Worm (Caenorhabditis elegans) whole organism, L3 larva: ENCODE data around the gene F16H6.4.

ENCODE experiments used
- ZK546.5 ChIP-seq: sonication (generic microtip); optimal IDR thresholded peaks from 2 replicates; lab custom pipeline; 2017; ENCODE audit warnings: missing biosample characterization, missing genetic modification characterization
- aly-2 ChIP-seq: fragments of 150-350 bp; optimal IDR thresholded peaks from 2 replicates; lab custom pipeline; 2014; ENCODE audit warnings: missing biosample characterization, missing genetic modification characterization
- ama-1 ChIP-seq: fragments of 150-350 bp; optimal IDR thresholded peaks from 2 replicates; lab custom pipeline; 2018
- ceh-16 ChIP-seq: sonication (generic microtip); optimal IDR thresholded peaks from 2 replicates; lab custom pipeline; 2017; ENCODE audit warnings: missing biosample characterization, missing genetic modification characterization
- ceh-28 ChIP-seq: fragments of 150-350 bp; optimal IDR thresholded peaks from 2 replicates; lab custom pipeline; 2014; ENCODE audit warnings: missing biosample characterization, missing genetic modification reagents, missing genetic modification characterization
- ceh-82 ChIP-seq: fragments of 150-350 bp; optimal IDR thresholded peaks from 2 replicates; lab custom pipeline; 2014; ENCODE audit warnings: missing biosample characterization, missing genetic modification characterization
- ceh-9 ChIP-seq: sonication (generic microtip); optimal IDR thresholded peaks from 2 replicates; lab custom pipeline; 2018; ENCODE audit warnings: missing biosample characterization, missing genetic modification characterization
- daf-12 ChIP-seq: fragments of 150-350 bp; optimal IDR thresholded peaks from 2 replicates; lab custom pipeline; 2014; ENCODE audit warnings: missing biosample characterization, missing genetic modification reagents, missing genetic modification characterization
- egl-27 ChIP-seq: sonication (generic microtip); optimal IDR thresholded peaks from 4 replicates; lab custom pipeline; 2017; ENCODE audit warnings: missing biosample characterization, missing genetic modification reagents, missing genetic modification characterization
- elt-2 ChIP-seq: sonication (generic microtip); optimal IDR thresholded peaks from 2 replicates; lab custom pipeline; 2016; ENCODE audit warnings: missing genetic modification reagents, mild to moderate bottlenecking, missing genetic modification characterization, missing compliant biosample characterization
- elt-3 ChIP-seq, 3 experiments: fragments of 150-350 bp in 1 of 3; sonication (generic microtip) in 2 of 3; optimal IDR thresholded peaks; 2 replicates in 2 of 3; 4 replicates in 1 of 3; lab custom pipeline; 2014 to 2017; ENCODE audit warnings: missing biosample characterization in 3 of 3, missing genetic modification characterization in 3 of 3
- eor-1 ChIP-seq, 2 experiments: fragments of 150-350 bp; optimal IDR thresholded peaks; 2 replicates each; lab custom pipeline; 2014 to 2018; ENCODE audit warnings: missing biosample characterization in 2 of 2, missing genetic modification characterization in 2 of 2
- fkh-10 ChIP-seq: sonication (generic microtip); optimal IDR thresholded peaks from 2 replicates; lab custom pipeline; 2017; ENCODE audit warnings: missing biosample characterization, missing genetic modification reagents, missing genetic modification characterization
- fkh-2 ChIP-seq: fragments of 150-350 bp; optimal IDR thresholded peaks from 2 replicates; lab custom pipeline; 2014; ENCODE audit warnings: missing biosample characterization, missing genetic modification reagents, missing genetic modification characterization
- fos-1 ChIP-seq: fragments of 150-350 bp; optimal IDR thresholded peaks from 2 replicates; lab custom pipeline; 2014; ENCODE audit warnings: missing biosample characterization, missing genetic modification characterization
- lin-15B ChIP-seq: fragments of 150-350 bp; optimal IDR thresholded peaks from 2 replicates; lab custom pipeline; 2014; ENCODE audit warnings: missing biosample characterization, missing genetic modification characterization
- lin-39 ChIP-seq: fragments of 150-350 bp; optimal IDR thresholded peaks from 2 replicates; lab custom pipeline; 2018; ENCODE audit warnings: missing biosample characterization, missing genetic modification reagents, missing genetic modification characterization
- lsy-12 ChIP-seq: sonication (generic microtip); optimal IDR thresholded peaks from 2 replicates; lab custom pipeline; 2016; ENCODE audit warnings: mild to moderate bottlenecking, missing genetic modification characterization, missing compliant biosample characterization
- mml-1 ChIP-seq: fragments of 150-350 bp; sonication (generic microtip); optimal IDR thresholded peaks from 3 replicates; lab custom pipeline; 2014; ENCODE audit warnings: missing biosample characterization, missing genetic modification characterization
- nfya-1 ChIP-seq: sonication (generic microtip); optimal IDR thresholded peaks from 2 replicates; lab custom pipeline; 2017; ENCODE audit warnings: missing genetic modification characterization, mild to moderate bottlenecking, missing compliant biosample characterization, antibody characterized with exemption, moderate library complexity; ENCODE audit not compliant: insufficient read depth
- nhr-11 ChIP-seq: fragments of 150-350 bp; optimal IDR thresholded peaks from 2 replicates; lab custom pipeline; 2014; ENCODE audit warnings: missing biosample characterization, missing genetic modification characterization
- nhr-12 ChIP-seq: fragments of 150-350 bp; optimal IDR thresholded peaks from 2 replicates; lab custom pipeline; 2014; ENCODE audit warnings: missing biosample characterization, missing genetic modification characterization
- nhr-23 ChIP-seq: fragments of 150-350 bp; optimal IDR thresholded peaks from 2 replicates; lab custom pipeline; 2014; ENCODE audit warnings: missing biosample characterization, missing genetic modification reagents, missing genetic modification characterization
- nhr-237 ChIP-seq: fragments of 150-350 bp; optimal IDR thresholded peaks from 2 replicates; lab custom pipeline; 2014; ENCODE audit warnings: missing biosample characterization, missing genetic modification characterization
- nhr-43 ChIP-seq: sonication (generic microtip); optimal IDR thresholded peaks from 2 replicates; lab custom pipeline; 2016; ENCODE audit warnings: mild to moderate bottlenecking, missing genetic modification characterization, missing compliant biosample characterization; ENCODE audit not compliant: poor library complexity, severe bottlenecking
- nhr-77 ChIP-seq: fragments of 150-350 bp; optimal IDR thresholded peaks from 2 replicates; lab custom pipeline; 2014; ENCODE audit warnings: missing biosample characterization, missing genetic modification characterization
- pha-4 ChIP-seq: fragments of 150-350 bp; optimal IDR thresholded peaks from 2 replicates; lab custom pipeline; 2014; ENCODE audit warnings: missing biosample characterization, missing genetic modification reagents, missing genetic modification characterization
- pqm-1 ChIP-seq: fragments of 150-350 bp; optimal IDR thresholded peaks from 2 replicates; lab custom pipeline; 2017; ENCODE audit warnings: missing biosample characterization, missing genetic modification characterization, inconsistent platforms
- sea-2 ChIP-seq: fragments of 150-350 bp; sonication (generic microtip); optimal IDR thresholded peaks from 4 replicates; lab custom pipeline; 2014; ENCODE audit warnings: missing biosample characterization, missing genetic modification reagents, missing genetic modification characterization
- skn-1 ChIP-seq: fragments of 150-350 bp; optimal IDR thresholded peaks from 2 replicates; lab custom pipeline; 2014; ENCODE audit warnings: missing biosample characterization, missing genetic modification characterization
- unc-62 ChIP-seq: fragments of 150-350 bp; sonication (generic microtip); optimal IDR thresholded peaks from 4 replicates; lab custom pipeline; 2014; ENCODE audit warnings: missing biosample characterization, missing genetic modification reagents, missing genetic modification characterization
- zag-1 ChIP-seq: fragments of 150-350 bp; optimal IDR thresholded peaks from 2 replicates; lab custom pipeline; 2014; ENCODE audit warnings: missing biosample characterization, missing genetic modification characterization
- ztf-11 ChIP-seq: fragments of 150-350 bp; optimal IDR thresholded peaks from 2 replicates; lab custom pipeline; 2014; ENCODE audit warnings: missing biosample characterization, missing genetic modification characterization

F16H6.4 gene

ce11 chrV:18198421-18198820 is at the start of gene F16H6.4:
Gene F16H6.4, plus strand, starts transcription at chrV:18198721.
- no peak for TF ChIP-seq skn-1 (tag; lab: Kevin White, UChicago)
- no peak for TF ChIP-seq pha-4 (tag; lab: Kevin White, UChicago)
- TF ChIP-seq ama-1 (lab: Kevin White, UChicago) = no peak
- no peak for TF ChIP-seq zag-1 (tag; lab: Kevin White, UChicago)
- no peak for TF ChIP-seq sea-2 (GFP tag; lab: Kevin White, UChicago)
- TF ChIP-seq ZK546.5 = no peak
- no peak for TF ChIP-seq ceh-82
- TF ChIP-seq mml-1 (tag; lab: Kevin White, UChicago) = no peak
- no peak for TF ChIP-seq lin-39
- TF ChIP-seq ceh-16 (tag; lab: Kevin White, UChicago) = no peak
- TF ChIP-seq lin-15B = no peak

ce11 chrV:18157707-18158106 is 40.8 kb upstream of the F16H6.4 start, which contains the start of gene clec-48:
Gene clec-48, plus strand, starts transcription at chrV:18158026.
- TF ChIP-seq unc-62 (no peak), nfya-1 (tag; lab: Kevin White, UChicago) (no peak), elt-2 (tag; lab: Kevin White, UChicago) (peak; percentile 50), nhr-43 (tag; lab: Kevin White, UChicago) (no peak), skn-1 (tag; lab: Kevin White, UChicago) (no peak), ceh-9 (tag; lab: Kevin White, UChicago) (no peak), pqm-1 (tag; lab: Kevin White, UChicago) (peak; percentile 66), fkh-10 (GFP tag; lab: Kevin White, UChicago) (no peak)

DNA sequence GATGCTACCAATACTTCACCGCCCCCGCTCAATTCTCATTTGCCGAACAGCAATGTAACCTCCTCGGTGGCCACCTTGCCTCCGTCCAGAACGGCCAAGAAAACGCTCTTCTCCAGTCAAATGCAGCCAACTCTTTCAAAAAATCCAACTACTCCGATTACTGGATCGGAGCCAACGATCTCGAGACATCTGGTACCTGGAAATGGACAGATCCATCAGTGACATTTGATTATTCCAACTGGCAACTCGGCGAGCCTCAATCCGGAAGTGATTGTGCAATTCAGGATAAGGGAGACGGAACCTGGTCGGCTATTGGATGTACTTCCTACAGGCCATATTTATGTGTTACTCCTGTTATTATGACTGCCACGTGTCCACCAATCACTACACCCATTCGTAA is 40.3 kb upstream of the F16H6.4 start:
- TF ChIP-seq fkh-2 (tag; lab: Kevin White, UChicago) (no peak), elt-3 (tag; optimal IDR thresholded peaks at IDR 0.05; lab: Kevin White, UChicago) (no peak), sea-2 (GFP tag; lab: Kevin White, UChicago) (no peak), nhr-11 (tag; lab: Kevin White, UChicago) (no peak), lsy-12 (tag; lab: Kevin White, UChicago) (no peak), elt-2 (tag; lab: Kevin White, UChicago) (no peak), nhr-12 (tag; lab: Kevin White, UChicago) (no peak), ceh-28 (tag; lab: Kevin White, UChicago) (no peak), pha-4 (tag; lab: Kevin White, UChicago) (no peak), skn-1 (tag; lab: Kevin White, UChicago) (no peak), unc-62 (no peak)

ce11 chrV:18161228-18161627 is 37.3 kb upstream of the F16H6.4 start, which contains the start of gene C14A6.13:
Gene C14A6.13, minus strand, starts transcription at chrV:18161328.
- no peak for TF ChIP-seq ztf-11
- TF ChIP-seq egl-27 (tag; lab: Kevin White, UChicago) = no peak
- no peak for TF ChIP-seq eor-1 (tag; optimal IDR thresholded peaks at IDR 0.05; lab: Kevin White, UChicago)
- TF ChIP-seq ZK546.5 = no peak
- no peak for TF ChIP-seq ceh-82
- TF ChIP-seq fos-1 (tag; lab: Kevin White, UChicago) = no peak
- TF ChIP-seq fkh-2 (tag; lab: Kevin White, UChicago) = no peak
- no peak for TF ChIP-seq nhr-23 (tag; lab: Kevin White, UChicago)

ce11 chrV:18162568-18162967 is 36.0 kb upstream of the F16H6.4 start, which contains the start of gene C14A6.12:
Gene C14A6.12, minus strand, starts transcription at chrV:18162668.
- TF ChIP-seq aly-2 (tag; lab: Kevin White, UChicago) (no peak), ztf-11 (no peak), ZK546.5 (no peak), daf-12 (tag; lab: Kevin White, UChicago) (no peak), ceh-28 (tag; lab: Kevin White, UChicago) (no peak), nhr-237 (no peak)

DNA sequence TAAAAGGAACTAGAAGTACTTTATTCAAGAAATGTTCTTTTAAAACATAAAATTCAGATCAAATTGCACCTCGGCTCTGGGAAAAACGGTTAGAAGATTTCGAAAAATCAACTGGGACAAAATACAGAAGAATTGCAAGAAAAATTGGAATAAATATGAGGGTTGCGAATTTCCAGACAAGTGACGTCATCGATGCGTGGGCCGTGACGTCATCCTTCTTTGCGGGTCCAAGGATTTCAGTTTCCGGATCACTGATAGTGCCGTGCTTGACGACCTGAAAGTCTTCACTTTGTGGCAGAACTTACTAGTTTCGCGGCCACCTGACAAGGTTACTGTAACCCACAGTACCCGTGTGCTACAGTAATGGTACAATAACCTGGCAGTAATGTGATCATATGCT is 35.1 kb upstream of the F16H6.4 start:
- TF ChIP-seq egl-27 (tag; lab: Kevin White, UChicago) (no peak), fkh-10 (GFP tag; lab: Kevin White, UChicago) (no peak), pqm-1 (tag; lab: Kevin White, UChicago) (no peak), nhr-77 (no peak)
- TF ChIP-seq, all 47 proteins: peak for 0
